Worm (Caenorhabditis elegans): ENCODE measurements around the gene fbxb-112.

- no peak for TF ChIP-seq elt-3 (tag; optimal IDR thresholded peaks at IDR 0.05)
- no peak for TF ChIP-seq nhr-12 (tag; optimal IDR thresholded peaks at IDR 0.05)
- TF ChIP-seq mdl-1 (tag; optimal IDR thresholded peaks at IDR 0.05) = no peak
- TF ChIP-seq aly-2 (tag; optimal IDR thresholded peaks at IDR 0.05) = no peak
- TF ChIP-seq C34F6.9 (tag; optimal IDR thresholded peaks at IDR 0.05) = no peak
- TF ChIP-seq nhr-237 (tag; optimal IDR thresholded peaks at IDR 0.05) = no peak
- TF ChIP-seq lin-39 (tag; optimal IDR thresholded peaks at IDR 0.05) = no peak
- no peak for TF ChIP-seq sma-9 (GFP tag; optimal IDR thresholded peaks at IDR 0.05)
- TF ChIP-seq sma-9 (tag; optimal IDR thresholded peaks at IDR 0.05) = no peak
- no peak for TF ChIP-seq snpc-4 (tag; optimal IDR thresholded peaks at IDR 0.05)
- TF ChIP-seq unc-62 (GFP tag; optimal IDR thresholded peaks at IDR 0.05) = no peak
These were observed 44.2 kb upstream of the fbxb-112 start, which contains the start of the genes C16C8.20 and gldi-6 for ce11 chrII:3446647-3447046.
